Worm (Caenorhabditis elegans) whole organism, L3 larva: ENCODE results near the gene irld-12.

Source experiments
- ZK546.5 ChIP-seq: sonication (generic microtip); optimal IDR thresholded peaks from 2 replicates; lab custom pipeline; 2017; ENCODE audit warnings: missing biosample characterization, missing genetic modification characterization
- aly-2 ChIP-seq: fragments of 150-350 bp; optimal IDR thresholded peaks from 2 replicates; lab custom pipeline; 2014; ENCODE audit warnings: missing biosample characterization, missing genetic modification characterization
- ceh-16 ChIP-seq: sonication (generic microtip); optimal IDR thresholded peaks from 2 replicates; lab custom pipeline; 2017; ENCODE audit warnings: missing biosample characterization, missing genetic modification characterization
- ceh-28 ChIP-seq: fragments of 150-350 bp; optimal IDR thresholded peaks from 2 replicates; lab custom pipeline; 2014; ENCODE audit warnings: missing biosample characterization, missing genetic modification reagents, missing genetic modification characterization
- ceh-82 ChIP-seq: fragments of 150-350 bp; optimal IDR thresholded peaks from 2 replicates; lab custom pipeline; 2014; ENCODE audit warnings: missing biosample characterization, missing genetic modification characterization
- daf-12 ChIP-seq: fragments of 150-350 bp; optimal IDR thresholded peaks from 2 replicates; lab custom pipeline; 2014; ENCODE audit warnings: missing biosample characterization, missing genetic modification reagents, missing genetic modification characterization
- egl-27 ChIP-seq: sonication (generic microtip); optimal IDR thresholded peaks from 4 replicates; lab custom pipeline; 2017; ENCODE audit warnings: missing biosample characterization, missing genetic modification reagents, missing genetic modification characterization
- egl-5 ChIP-seq: fragments of 150-350 bp; optimal IDR thresholded peaks from 2 replicates; lab custom pipeline; 2017; ENCODE audit warnings: missing biosample characterization, missing genetic modification reagents, missing genetic modification characterization, inconsistent platforms
- elt-1 ChIP-seq: fragments of 150-350 bp; optimal IDR thresholded peaks from 2 replicates; lab custom pipeline; 2014; ENCODE audit warnings: missing biosample characterization, missing genetic modification characterization
- elt-2 ChIP-seq: sonication (generic microtip); optimal IDR thresholded peaks from 2 replicates; lab custom pipeline; 2016; ENCODE audit warnings: missing genetic modification reagents, mild to moderate bottlenecking, missing genetic modification characterization, missing compliant biosample characterization
- elt-3 ChIP-seq, 3 experiments: fragments of 150-350 bp in 1 of 3; sonication (generic microtip) in 2 of 3; optimal IDR thresholded peaks; 2 replicates in 2 of 3; 4 replicates in 1 of 3; lab custom pipeline; 2014 to 2017; ENCODE audit warnings: missing biosample characterization in 3 of 3, missing genetic modification characterization in 3 of 3
- fos-1 ChIP-seq: fragments of 150-350 bp; optimal IDR thresholded peaks from 2 replicates; lab custom pipeline; 2014; ENCODE audit warnings: missing biosample characterization, missing genetic modification characterization
- hmg-11 ChIP-seq: sonication (generic microtip); optimal IDR thresholded peaks from 2 replicates; lab custom pipeline; 2016; ENCODE audit warnings: missing genetic modification characterization, missing compliant biosample characterization
- jun-1 ChIP-seq: fragments of 150-350 bp; optimal IDR thresholded peaks from 2 replicates; lab custom pipeline; 2014; ENCODE audit warnings: missing biosample characterization, missing genetic modification reagents, missing genetic modification characterization
- lin-15B ChIP-seq: fragments of 150-350 bp; optimal IDR thresholded peaks from 2 replicates; lab custom pipeline; 2014; ENCODE audit warnings: missing biosample characterization, missing genetic modification characterization
- lin-39 ChIP-seq: fragments of 150-350 bp; optimal IDR thresholded peaks from 2 replicates; lab custom pipeline; 2018; ENCODE audit warnings: missing biosample characterization, missing genetic modification reagents, missing genetic modification characterization
- mdl-1 ChIP-seq: fragments of 150-350 bp; optimal IDR thresholded peaks from 2 replicates; lab custom pipeline; 2014; ENCODE audit warnings: missing biosample characterization, missing genetic modification characterization
- mml-1 ChIP-seq: fragments of 150-350 bp; sonication (generic microtip); optimal IDR thresholded peaks from 3 replicates; lab custom pipeline; 2014; ENCODE audit warnings: missing biosample characterization, missing genetic modification characterization
- nhr-11 ChIP-seq: fragments of 150-350 bp; optimal IDR thresholded peaks from 2 replicates; lab custom pipeline; 2014; ENCODE audit warnings: missing biosample characterization, missing genetic modification characterization
- nhr-12 ChIP-seq: fragments of 150-350 bp; optimal IDR thresholded peaks from 2 replicates; lab custom pipeline; 2014; ENCODE audit warnings: missing biosample characterization, missing genetic modification characterization
- nhr-23 ChIP-seq: fragments of 150-350 bp; optimal IDR thresholded peaks from 2 replicates; lab custom pipeline; 2014; ENCODE audit warnings: missing biosample characterization, missing genetic modification reagents, missing genetic modification characterization
- nhr-237 ChIP-seq: fragments of 150-350 bp; optimal IDR thresholded peaks from 2 replicates; lab custom pipeline; 2014; ENCODE audit warnings: missing biosample characterization, missing genetic modification characterization
- nhr-28 ChIP-seq: fragments of 150-350 bp; optimal IDR thresholded peaks from 2 replicates; lab custom pipeline; 2014; ENCODE audit warnings: missing biosample characterization, missing genetic modification characterization
- nhr-43 ChIP-seq: sonication (generic microtip); optimal IDR thresholded peaks from 2 replicates; lab custom pipeline; 2016; ENCODE audit warnings: mild to moderate bottlenecking, missing genetic modification characterization, missing compliant biosample characterization; ENCODE audit not compliant: poor library complexity, severe bottlenecking
- nhr-67 ChIP-seq: fragments of 150-350 bp; optimal IDR thresholded peaks from 2 replicates; lab custom pipeline; 2014; ENCODE audit warnings: missing biosample characterization, missing genetic modification characterization
- nhr-76 ChIP-seq: fragments of 150-350 bp; sonication (generic microtip); optimal IDR thresholded peaks from 5 replicates; lab custom pipeline; 2014; ENCODE audit warnings: missing biosample characterization, missing genetic modification characterization
- nhr-77 ChIP-seq: fragments of 150-350 bp; optimal IDR thresholded peaks from 2 replicates; lab custom pipeline; 2014; ENCODE audit warnings: missing biosample characterization, missing genetic modification characterization
- pqm-1 ChIP-seq: fragments of 150-350 bp; optimal IDR thresholded peaks from 2 replicates; lab custom pipeline; 2017; ENCODE audit warnings: missing biosample characterization, missing genetic modification characterization, inconsistent platforms
- skn-1 ChIP-seq: fragments of 150-350 bp; optimal IDR thresholded peaks from 2 replicates; lab custom pipeline; 2014; ENCODE audit warnings: missing biosample characterization, missing genetic modification characterization
- snpc-4 ChIP-seq: fragments of 150-350 bp; optimal IDR thresholded peaks from 2 replicates; lab custom pipeline; 2014; ENCODE audit warnings: missing biosample characterization, missing genetic modification characterization
- unc-62 ChIP-seq: fragments of 150-350 bp; sonication (generic microtip); optimal IDR thresholded peaks from 4 replicates; lab custom pipeline; 2014; ENCODE audit warnings: missing biosample characterization, missing genetic modification reagents, missing genetic modification characterization
- zag-1 ChIP-seq: fragments of 150-350 bp; optimal IDR thresholded peaks from 2 replicates; lab custom pipeline; 2014; ENCODE audit warnings: missing biosample characterization, missing genetic modification characterization
- ztf-11 ChIP-seq: fragments of 150-350 bp; optimal IDR thresholded peaks from 2 replicates; lab custom pipeline; 2014; ENCODE audit warnings: missing biosample characterization, missing genetic modification characterization
- ztf-4 ChIP-seq: fragments of 150-350 bp; optimal IDR thresholded peaks from 2 replicates; lab custom pipeline; 2014; ENCODE audit warnings: missing biosample characterization, missing genetic modification characterization

Gene irld-12

ce11 chrV:2992060-2992459 is 29.1 kb downstream of the irld-12 start:
- TF ChIP-seq lin-39 (tag; lab: Kevin White, UChicago) (no peak), lin-15B (tag; lab: Kevin White, UChicago) (no peak), aly-2 (tag; lab: Kevin White, UChicago) (no peak), nhr-77 (tag; lab: Kevin White, UChicago) (no peak), ceh-28 (tag; lab: Kevin White, UChicago) (no peak), snpc-4 (no peak), elt-1 (tag; lab: Kevin White, UChicago) (no peak), mml-1 (tag; lab: Kevin White, UChicago) (no peak), skn-1 (tag; lab: Kevin White, UChicago) (no peak), elt-3 (tag; optimal IDR thresholded peaks at IDR 0.05; lab: Kevin White, UChicago) (no peak), daf-12 (no peak), unc-62 (GFP tag; lab: Kevin White, UChicago) (no peak), ztf-11 (no peak), ZK546.5 (no peak), egl-5 (no peak)

ce11 chrV:2991485-2991884 is 29.7 kb downstream of the irld-12 start, which contains the start of gene srw-121:
Gene srw-121 (minus strand): TSS chrV:2991585.
- TF ChIP-seq elt-3 (tag; optimal IDR thresholded peaks at IDR 0.05; lab: Kevin White, UChicago) (no peak), elt-1 (tag; lab: Kevin White, UChicago) (no peak), pqm-1 (tag; lab: Kevin White, UChicago) (no peak), ztf-11 (no peak), nhr-76 (tag; lab: Kevin White, UChicago) (no peak), hmg-11 (tag; lab: Kevin White, UChicago) (no peak), elt-2 (no peak)
- TF ChIP-seq, all 47 proteins: peak for 0

ce11 chrV:2987407-2987806 is 33.8 kb downstream of the irld-12 start, which contains the start of gene srh-85:
Gene srh-85 (minus strand): TSS chrV:2987507.
- no peak for TF ChIP-seq nhr-23 (tag; lab: Kevin White, UChicago)
- TF ChIP-seq nhr-28 (tag; lab: Kevin White, UChicago) = no peak
- no peak for TF ChIP-seq ztf-11
- TF ChIP-seq nhr-77 (tag; lab: Kevin White, UChicago) = no peak
- TF ChIP-seq mml-1 (tag; lab: Kevin White, UChicago) = no peak
- TF ChIP-seq, all 47 proteins: peak for 0

ce11 chrV:2985309-2985708 is 35.9 kb downstream of the irld-12 start, which contains the start of gene srw-139:
Gene srw-139 (minus strand): TSS chrV:2985409.
- TF ChIP-seq nhr-67 (tag; lab: Kevin White, UChicago) (no peak), zag-1 (tag; lab: Kevin White, UChicago) (no peak), nhr-12 (tag; lab: Kevin White, UChicago) (no peak), egl-27 (tag; lab: Kevin White, UChicago) (no peak), egl-5 (no peak), skn-1 (tag; lab: Kevin White, UChicago) (no peak), lin-15B (tag; lab: Kevin White, UChicago) (no peak), fos-1 (no peak), hmg-11 (tag; lab: Kevin White, UChicago) (no peak), nhr-76 (tag; lab: Kevin White, UChicago) (no peak), nhr-11 (tag; lab: Kevin White, UChicago) (no peak), nhr-43 (tag; lab: Kevin White, UChicago) (no peak), jun-1 (no peak)

ce11 chrV:2983351-2983750 is 37.9 kb downstream of the irld-12 start, which contains the start of gene srw-117:
Gene srw-117 (minus strand): TSS chrV:2983451.
- TF ChIP-seq ceh-82 (tag; lab: Kevin White, UChicago) (no peak), mdl-1 (tag; lab: Kevin White, UChicago) (no peak), nhr-11 (tag; lab: Kevin White, UChicago) (no peak), jun-1 (no peak), hmg-11 (tag; lab: Kevin White, UChicago) (no peak), egl-5 (no peak), elt-2 (no peak), nhr-76 (tag; lab: Kevin White, UChicago) (no peak), ceh-16 (no peak), elt-3 (tag; optimal IDR thresholded peaks at IDR 0.05; lab: Kevin White, UChicago) (no peak), ztf-4 (tag; lab: Kevin White, UChicago) (no peak), pqm-1 (tag; lab: Kevin White, UChicago) (no peak), nhr-237 (tag; lab: Kevin White, UChicago) (no peak)
